Worm (Caenorhabditis elegans): ENCODE data around the gene ogdh-2.

The ogdh-2 gene

DNA sequence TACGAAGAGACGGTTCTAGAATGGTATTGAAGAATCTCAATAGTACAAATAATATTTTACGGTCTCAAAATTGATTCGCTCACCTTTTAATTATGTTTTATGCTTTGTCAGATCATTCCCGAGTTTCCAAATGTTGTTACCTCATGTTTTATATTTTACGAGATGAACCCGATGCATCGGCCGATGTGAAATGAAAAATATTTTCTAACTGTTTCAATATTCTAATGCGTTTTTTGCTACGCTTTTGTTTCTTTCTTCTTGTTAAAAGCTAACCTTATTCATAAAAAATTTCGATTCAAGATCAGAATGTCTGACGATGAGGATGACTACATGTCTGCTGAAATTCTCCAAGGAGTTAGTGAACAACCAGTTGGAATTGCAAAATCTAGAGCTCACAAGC is 56.7 kb downstream of the ogdh-2 start, which contains the start of gene T04H1.5:
Gene T04H1.5 (plus strand): TSS at position 301 of the 400 bp plus-strand sequence.
- no peak for TF ChIP-seq nhr-85 (tag)
- TF ChIP-seq nhr-11 (tag; optimal IDR thresholded peaks at IDR 0.05) = no peak
- TF ChIP-seq lir-3 (tag; optimal IDR thresholded peaks at IDR 0.05; ENCODE audit: poor library complexity) = no peak
- no peak for TF ChIP-seq tbx-2 (tag; optimal IDR thresholded peaks at IDR 0.05)
- no peak for TF ChIP-seq nhr-76 (tag; optimal IDR thresholded peaks at IDR 0.05)
- TF ChIP-seq nhr-28 (tag; optimal IDR thresholded peaks at IDR 0.05) = no peak
- TF ChIP-seq C34B4.2 (tag; optimal IDR thresholded peaks at IDR 0.05) = no peak
- no peak for TF ChIP-seq lin-35 (GFP tag; optimal IDR thresholded peaks at IDR 0.05)
- no peak for TF ChIP-seq tlp-1 (tag; optimal IDR thresholded peaks at IDR 0.05)
- no peak for TF ChIP-seq ceh-8 (GFP tag; optimal IDR thresholded peaks at IDR 0.05)
- TF ChIP-seq egl-27 (tag; optimal IDR thresholded peaks at IDR 0.05) = no peak
- no peak for TF ChIP-seq C04F5.9 (tag; optimal IDR thresholded peaks at IDR 0.05)
- TF ChIP-seq sox-4 (tag; optimal IDR thresholded peaks at IDR 0.05) = no peak
- TF ChIP-seq ceh-88 (GFP tag; IDR thresholded peaks at IDR 0.05) = no peak
- TF ChIP-seq elt-2 (tag; optimal IDR thresholded peaks at IDR 0.05) = no peak
- no peak for TF ChIP-seq nhr-71 (tag; optimal IDR thresholded peaks at IDR 0.05)
- no peak for TF ChIP-seq ces-1 (GFP tag; optimal IDR thresholded peaks at IDR 0.05)
- TF ChIP-seq nhr-90 (tag; optimal IDR thresholded peaks at IDR 0.05; ENCODE audit: poor library complexity) = no peak
- no peak for TF ChIP-seq dsc-1 (tag; optimal IDR thresholded peaks at IDR 0.05)
- TF ChIP-seq nhr-237 (tag; optimal IDR thresholded peaks at IDR 0.05) = no peak

DNA sequence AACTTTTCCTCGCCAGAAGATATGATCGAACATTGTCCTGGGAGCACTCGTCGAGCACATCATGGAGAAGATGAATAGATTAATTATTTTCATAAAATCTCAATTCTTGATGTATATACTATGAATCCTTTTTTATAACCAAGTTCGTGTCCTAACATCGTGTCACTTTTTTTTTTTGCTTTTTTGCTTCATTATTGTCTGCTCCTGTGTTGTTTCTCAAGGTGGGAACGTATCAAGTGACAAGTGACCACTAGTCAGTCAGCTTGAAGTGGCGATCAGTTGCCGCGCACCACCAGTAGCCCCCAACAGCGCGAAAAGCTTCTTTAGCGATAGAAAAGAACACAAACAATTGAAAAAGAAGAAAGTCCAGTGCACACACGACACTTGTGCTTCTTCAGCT is 58.0 kb downstream of the ogdh-2 start, which contains the start of gene lrx-1:
Gene lrx-1 (plus strand): TSS at position 301 of the 400 bp plus-strand sequence.
- TF ChIP-seq nhr-12 (tag; optimal IDR thresholded peaks at IDR 0.05) (no peak), lin-35 (GFP tag; optimal IDR thresholded peaks at IDR 0.05) (no peak), ceh-88 (GFP tag; IDR thresholded peaks at IDR 0.05) (no peak), fkh-8 (tag; optimal IDR thresholded peaks at IDR 0.05) (no peak), isw-1 (GFP tag; IDR thresholded peaks at IDR 0.05) (no peak), ets-5 (GFP tag; IDR thresholded peaks at IDR 0.05) (no peak), nhr-19 (GFP tag; conservative IDR thresholded peaks at IDR 0.05) (no peak), unc-62 (GFP tag; optimal IDR thresholded peaks at IDR 0.05) (no peak), swsn-7 (tag; optimal IDR thresholded peaks at IDR 0.05) (no peak), fos-1 (tag; optimal IDR thresholded peaks at IDR 0.05) (no peak), tlp-1 (tag; optimal IDR thresholded peaks at IDR 0.05) (no peak)

All from whole organism, L1 larva.